Worm (Caenorhabditis elegans) whole organism, early embryonic: Measurements from ENCODE around the gene fkh-7.

Experiments
- aly-1 ChIP-seq: sonication (generic microtip); optimal IDR thresholded peaks from 2 replicates; lab custom pipeline; 2016; ENCODE audit warnings: missing genetic modification characterization, missing compliant biosample characterization
- ama-1 ChIP-seq: fragments of 150-350 bp; optimal IDR thresholded peaks from 2 replicates; lab custom pipeline; 2014
- ceh-36 ChIP-seq: sonication (generic microtip); optimal IDR thresholded peaks from 2 replicates; lab custom pipeline; 2016; ENCODE audit warnings: missing genetic modification characterization, inconsistent platforms, missing compliant biosample characterization
- flt-1 ChIP-seq: fragments of 200-800 bp; sonication (Bioruptor generic); IDR thresholded peaks from 2 replicates; pipeline ENCODE4 v1.3.6; 2022; ENCODE audit warnings: missing genetic modification characterization, missing compliant biosample characterization
- hmbx-1 ChIP-seq: sonication (generic microtip); optimal IDR thresholded peaks from 2 replicates; lab custom pipeline; 2016; ENCODE audit warnings: mild to moderate bottlenecking, missing genetic modification characterization, missing compliant biosample characterization
- hnd-1 ChIP-seq: sonication (generic microtip); optimal IDR thresholded peaks from 2 replicates; lab custom pipeline; 2016; ENCODE audit warnings: missing genetic modification characterization, missing compliant biosample characterization
- sea-1 ChIP-seq: fragments of 200-800 bp; sonication (Bioruptor generic); conservative IDR thresholded peaks from 2 replicates; pipeline ENCODE4 v1.3.6; 2022; ENCODE audit warnings: missing genetic modification characterization, missing compliant biosample characterization

DNA sequence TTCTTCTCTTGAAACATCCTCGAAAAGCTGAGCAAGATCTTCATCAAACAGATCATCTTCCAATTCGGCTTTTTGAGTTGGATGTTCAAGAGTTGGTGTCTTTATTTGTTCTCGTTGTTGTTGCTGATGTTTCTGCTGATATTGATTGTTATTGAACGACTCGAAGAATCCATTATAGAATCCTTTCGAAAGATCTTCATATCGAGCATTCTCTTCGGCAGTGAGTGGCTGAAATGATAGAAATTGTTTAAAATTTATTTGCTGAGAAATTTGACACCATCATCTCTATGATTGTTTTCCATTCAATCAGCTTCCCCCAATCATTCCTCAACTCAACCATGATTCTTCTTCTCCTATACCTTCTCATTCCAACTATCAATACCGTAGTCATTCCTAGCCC is 69.2 kb downstream of the fkh-7 start, which contains the start of gene clec-178:
- TF ChIP-seq sea-1 (GFP tag; lab: Robert Waterston, UW) (no peak), ceh-36 (tag; lab: Kevin White, UChicago) (no peak), ama-1 (lab: Kevin White, UChicago) (no peak), flt-1 (GFP tag; lab: Robert Waterston, UW) (no peak), aly-1 (no peak), hmbx-1 (tag; lab: Kevin White, UChicago) (no peak), hnd-1 (no peak)
